Worm (Caenorhabditis elegans) whole organism, early embryonic: ENCODE results near the gene lact-4.

Source experiments
- ama-1 ChIP-seq: fragments of 150-350 bp; optimal IDR thresholded peaks from 2 replicates; lab custom pipeline; 2014
- ceh-36 ChIP-seq: sonication (generic microtip); optimal IDR thresholded peaks from 2 replicates; lab custom pipeline; 2016; ENCODE audit warnings: missing genetic modification characterization, inconsistent platforms, missing compliant biosample characterization
- flt-1 ChIP-seq: fragments of 200-800 bp; sonication (Bioruptor generic); IDR thresholded peaks from 2 replicates; pipeline ENCODE4 v1.3.6; 2022; ENCODE audit warnings: missing genetic modification characterization, missing compliant biosample characterization

- no peak for TF ChIP-seq ceh-36 (tag; lab: Kevin White, UChicago)
- no peak for TF ChIP-seq flt-1
- no peak for TF ChIP-seq ama-1
Measured at ce11 chrII:8481033-8481708, 893 bp upstream of the lact-4 start.
